Fruit fly (Drosophila melanogaster) whole organism, embryonic: ENCODE results near the gene tbrd-1.

Source experiments
- Adf1 ChIP-seq: fragments of 200-800 bp; sonication (Bioruptor generic); IDR thresholded peaks from 2 replicates; pipeline ENCODE4 v1.3.6; 2022; ENCODE audit warnings: missing biosample characterization, missing genetic modification characterization
- C15 ChIP-seq: fragments of 200-800 bp; sonication (Bioruptor generic); IDR thresholded peaks from 3 replicates; pipeline ENCODE4 v1.3.6; 2022; ENCODE audit warnings: missing biosample characterization, missing genetic modification characterization
- CG11398 ChIP-seq: fragments of 200-800 bp; sonication (Bioruptor generic); optimal IDR thresholded peaks from 2 replicates; lab custom pipeline; 2016; ENCODE audit warnings: missing biosample characterization, missing genetic modification characterization
- CG11456 ChIP-seq: fragments of 200-800 bp; sonication (Bioruptor generic); IDR thresholded peaks from 3 replicates; pipeline ENCODE4 v1.3.6; 2022; ENCODE audit warnings: missing biosample characterization, missing genetic modification characterization
- CG12155 ChIP-seq: fragments of 200-800 bp; sonication (Bioruptor generic); optimal IDR thresholded peaks from 3 replicates; lab custom pipeline; 2016; ENCODE audit warnings: missing biosample characterization, missing genetic modification characterization
- CG13296 ChIP-seq: fragments of 200-800 bp; sonication (Bioruptor generic); optimal IDR thresholded peaks from 3 replicates; lab custom pipeline; 2018; ENCODE audit warnings: missing biosample characterization, mild to moderate bottlenecking, missing genetic modification characterization
- CG13424 ChIP-seq: fragments of 200-800 bp; sonication (Bioruptor generic); optimal IDR thresholded peaks from 2 replicates; lab custom pipeline; 2019; ENCODE audit warnings: missing biosample characterization, mild to moderate bottlenecking, missing genetic modification characterization, moderate library complexity
- CG13894 ChIP-seq: fragments of 200-800 bp; sonication (Bioruptor generic); optimal IDR thresholded peaks from 3 replicates; lab custom pipeline; 2018; ENCODE audit warnings: missing biosample characterization, mild to moderate bottlenecking, missing genetic modification characterization, moderate library complexity
- CG18476 ChIP-seq: fragments of 200-800 bp; sonication (Bioruptor generic); optimal IDR thresholded peaks from 2 replicates; lab custom pipeline; 2016; ENCODE audit warnings: missing biosample characterization, mild to moderate bottlenecking, missing genetic modification characterization
- CG18599 ChIP-seq: fragments of 200-800 bp; sonication (Bioruptor generic); optimal IDR thresholded peaks from 3 replicates; lab custom pipeline; 2017; ENCODE audit warnings: missing biosample characterization, missing genetic modification characterization, mild to moderate bottlenecking, moderate library complexity, missing genetic modification reagents
- CG3281 ChIP-seq: fragments of 200-800 bp; sonication (Bioruptor generic); optimal IDR thresholded peaks from 3 replicates; lab custom pipeline; 2017; ENCODE audit warnings: missing biosample characterization, mild to moderate bottlenecking, missing genetic modification characterization
- CG34224 ChIP-seq: fragments of 200-800 bp; sonication (Bioruptor generic); IDR thresholded peaks from 3 replicates; pipeline ENCODE4 v1.3.6; 2022; ENCODE audit warnings: missing biosample characterization, missing genetic modification characterization; ENCODE audit not compliant: partially characterized antibody
- CG34376 ChIP-seq: fragments of 200-800 bp; sonication (Bioruptor generic); optimal IDR thresholded peaks from 2 replicates; lab custom pipeline; 2018; ENCODE audit warnings: missing biosample characterization, mild to moderate bottlenecking, missing genetic modification characterization
- CG6765 ChIP-seq: fragments of 200-800 bp; sonication (Bioruptor generic); optimal IDR thresholded peaks from 3 replicates; lab custom pipeline; 2017; ENCODE audit warnings: missing biosample characterization, mild to moderate bottlenecking, missing genetic modification characterization
- CG6854 ChIP-seq: fragments of 200-800 bp; sonication (Bioruptor generic); optimal IDR thresholded peaks from 3 replicates; lab custom pipeline; 2017; ENCODE audit warnings: missing biosample characterization, mild to moderate bottlenecking, missing genetic modification characterization
- CG7786 ChIP-seq: fragments of 200-800 bp; sonication (Bioruptor generic); optimal IDR thresholded peaks from 2 replicates; lab custom pipeline; 2016; ENCODE audit warnings: missing biosample characterization, missing genetic modification characterization
- CG8290 ChIP-seq, 3 experiments: fragments of 200-800 bp; sonication (Bioruptor generic); optimal IDR thresholded peaks; 2 replicates each; lab custom pipeline; 2016 to 2019; ENCODE audit warnings: missing biosample characterization in 3 of 3, missing genetic modification characterization in 3 of 3, mild to moderate bottlenecking in 2 of 3, moderate library complexity in 1 of 3
- CrebB ChIP-seq: fragments of 200-800 bp; sonication (Bioruptor generic); optimal IDR thresholded peaks from 3 replicates; lab custom pipeline; 2018; ENCODE audit warnings: missing biosample characterization, mild to moderate bottlenecking, missing genetic modification characterization
- Dad ChIP-seq: fragments of 200-800 bp; sonication (Bioruptor generic); optimal IDR thresholded peaks from 3 replicates; lab custom pipeline; 2016; ENCODE audit warnings: missing biosample characterization, missing genetic modification characterization
- Dek ChIP-seq: fragments of 200-800 bp; sonication (Bioruptor generic); optimal IDR thresholded peaks from 3 replicates; lab custom pipeline; 2019; ENCODE audit warnings: missing biosample characterization, mild to moderate bottlenecking, missing genetic modification characterization, moderate library complexity
- Eip74EF ChIP-seq, 2 experiments: fragments of 200-800 bp in 1 of 2; fragments of >200 bp in 1 of 2; sonication (Bioruptor generic) in 1 of 2; optimal IDR thresholded peaks; 2 replicates each; lab custom pipeline; 2017 to 2019; ENCODE audit warnings: missing biosample characterization in 2 of 2, missing genetic modification characterization in 2 of 2, mild to moderate bottlenecking in 1 of 2, moderate library complexity in 1 of 2
- Hand ChIP-seq: fragments of 200-800 bp; sonication (Bioruptor generic); optimal IDR thresholded peaks from 2 replicates; lab custom pipeline; 2017; ENCODE audit warnings: mild to moderate bottlenecking, missing biosample characterization, missing genetic modification reagents, missing genetic modification characterization
- HmgD ChIP-seq: fragments of 200-800 bp; sonication (Bioruptor generic); optimal IDR thresholded peaks from 3 replicates; lab custom pipeline; 2016; ENCODE audit warnings: missing biosample characterization, missing genetic modification characterization
- HmgZ ChIP-seq: fragments of 200-800 bp; sonication (Bioruptor generic); optimal IDR thresholded peaks from 2 replicates; lab custom pipeline; 2018; ENCODE audit warnings: missing biosample characterization, mild to moderate bottlenecking, missing genetic modification characterization
- Lim3 ChIP-seq: fragments of 200-800 bp; sonication (Bioruptor generic); IDR thresholded peaks from 2 replicates; pipeline ENCODE4 v1.3.6; 2022; ENCODE audit warnings: missing biosample characterization, missing genetic modification characterization
- Pdp1 ChIP-seq, 2 experiments: fragments of 200-800 bp; sonication (Bioruptor generic); optimal IDR thresholded peaks; 3 replicates each; lab custom pipeline; 2016; ENCODE audit warnings: missing biosample characterization in 2 of 2, missing genetic modification characterization in 2 of 2, mild to moderate bottlenecking in 1 of 2, moderate library complexity in 1 of 2
- Sox100B ChIP-seq: fragments of 200-800 bp; sonication (Bioruptor generic); optimal IDR thresholded peaks from 3 replicates; lab custom pipeline; 2018; ENCODE audit warnings: missing biosample characterization, mild to moderate bottlenecking, missing genetic modification characterization
- al ChIP-seq: fragments of 200-800 bp; sonication (Bioruptor generic); IDR thresholded peaks from 2 replicates; pipeline ENCODE4 v1.3.6; 2022; ENCODE audit warnings: missing biosample characterization, missing genetic modification characterization
- br ChIP-seq: fragments of >200 bp; optimal IDR thresholded peaks from 2 replicates; lab custom pipeline; 2017
- bsh ChIP-seq, 2 experiments: fragments of 200-800 bp; sonication (Bioruptor generic); optimal IDR thresholded peaks; 2 replicates each; lab custom pipeline; 2017 to 2018; ENCODE audit warnings: mild to moderate bottlenecking in 2 of 2, missing biosample characterization in 2 of 2, missing genetic modification characterization in 2 of 2, moderate library complexity in 1 of 2
- ci ChIP-seq: fragments of 200-800 bp; sonication (Bioruptor generic); IDR thresholded peaks from 3 replicates; pipeline ENCODE4 v1.3.6; 2022; ENCODE audit warnings: missing biosample characterization, missing genetic modification characterization
- crc ChIP-seq: fragments of 200-800 bp; sonication (Bioruptor generic); optimal IDR thresholded peaks from 2 replicates; lab custom pipeline; 2016; ENCODE audit warnings: missing biosample characterization, missing genetic modification characterization
- ewg ChIP-seq: fragments of 200-800 bp; sonication (Bioruptor generic); optimal IDR thresholded peaks from 3 replicates; lab custom pipeline; 2017; ENCODE audit warnings: mild to moderate bottlenecking, missing biosample characterization, missing genetic modification reagents, missing genetic modification characterization
- eyg ChIP-seq: fragments of 200-800 bp; sonication (Bioruptor generic); optimal IDR thresholded peaks from 3 replicates; lab custom pipeline; 2016; ENCODE audit warnings: missing biosample characterization, missing genetic modification characterization
- grau ChIP-seq: fragments of 200-800 bp; optimal IDR thresholded peaks from 3 replicates; lab custom pipeline; 2019; ENCODE audit warnings: missing biosample characterization, mild to moderate bottlenecking, missing genetic modification characterization, moderate library complexity
- grn ChIP-seq: fragments of 200-800 bp; sonication (Bioruptor generic); optimal IDR thresholded peaks from 3 replicates; lab custom pipeline; 2017; ENCODE audit warnings: missing biosample characterization, missing genetic modification characterization
- pfk ChIP-seq: fragments of 200-800 bp; sonication (Bioruptor generic); optimal IDR thresholded peaks from 2 replicates; lab custom pipeline; 2018; ENCODE audit warnings: missing biosample characterization, mild to moderate bottlenecking, missing genetic modification characterization, moderate library complexity
- psq ChIP-seq: fragments of 200-800 bp; sonication (Bioruptor generic); optimal IDR thresholded peaks from 2 replicates; lab custom pipeline; 2017; ENCODE audit warnings: missing biosample characterization, missing genetic modification characterization
- rib ChIP-seq: fragments of 200-800 bp; sonication (Bioruptor generic); IDR thresholded peaks from 2 replicates; pipeline ENCODE4 v1.3.6; 2022; ENCODE audit warnings: missing biosample characterization, missing genetic modification characterization
- sim ChIP-seq: fragments of 200-800 bp; sonication (Bioruptor generic); IDR thresholded peaks from 2 replicates; pipeline ENCODE4 v1.3.6; 2022; ENCODE audit warnings: missing biosample characterization, missing genetic modification characterization
- slbo ChIP-seq: fragments of 200-800 bp; sonication (Bioruptor generic); IDR thresholded peaks from 2 replicates; pipeline ENCODE4 v1.3.6; 2022; ENCODE audit warnings: missing biosample characterization, missing genetic modification characterization
- so ChIP-seq: fragments of 200-800 bp; sonication (Bioruptor generic); IDR thresholded peaks from 3 replicates; pipeline ENCODE4 v1.3.6; 2022; ENCODE audit warnings: missing biosample characterization, missing genetic modification characterization
- sr ChIP-seq: fragments of 200-800 bp; sonication (Bioruptor generic); IDR thresholded peaks from 3 replicates; pipeline ENCODE4 v1.3.6; 2022; ENCODE audit warnings: missing biosample characterization, missing genetic modification characterization
- tna ChIP-seq: fragments of 200-800 bp; sonication (Bioruptor generic); IDR thresholded peaks from 2 replicates; pipeline ENCODE4 v1.3.6; 2022; ENCODE audit warnings: missing biosample characterization, missing genetic modification characterization; ENCODE audit not compliant: partially characterized antibody
- vfl ChIP-seq: fragments of 200-800 bp; sonication (Bioruptor generic); optimal IDR thresholded peaks from 2 replicates; lab custom pipeline; 2016; ENCODE audit warnings: missing biosample characterization, missing genetic modification characterization
- vvl ChIP-seq: fragments of 200-800 bp; sonication (Bioruptor generic); IDR thresholded peaks from 2 replicates; pipeline ENCODE4 v1.3.6; 2022; ENCODE audit warnings: missing biosample characterization, missing genetic modification characterization
- wor ChIP-seq: fragments of 200-800 bp; sonication (Bioruptor generic); IDR thresholded peaks from 2 replicates; pipeline ENCODE4 v1.3.6; 2022; ENCODE audit warnings: missing biosample characterization, missing genetic modification characterization

tbrd-1 gene

DNA sequence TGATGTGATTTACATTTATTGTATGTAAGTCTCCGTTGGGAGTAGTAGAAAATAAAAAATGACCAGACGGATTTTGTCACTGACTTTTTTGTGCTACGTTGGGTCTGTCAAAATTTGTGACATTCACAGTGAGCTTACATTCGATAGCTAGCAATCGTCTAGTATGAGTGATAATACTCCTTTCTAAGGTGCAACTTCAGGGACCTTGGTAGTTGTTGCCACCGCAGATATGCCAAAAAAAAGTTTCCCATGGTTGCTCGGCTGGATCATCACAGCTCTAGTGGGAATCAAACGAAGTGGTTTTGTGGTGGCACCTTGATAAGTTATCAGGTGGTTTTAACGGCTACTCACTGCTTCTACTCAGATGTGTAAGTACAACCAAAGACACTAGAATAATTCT lies at the start of gene tbrd-1:
Gene tbrd-1 (minus strand): TSS at position 101 of the 400 bp plus-strand sequence.
- TF ChIP-seq grn (GFP tag; lab: Kevin White, UChicago), result no peak
- no peak for TF ChIP-seq al
- TF ChIP-seq Sox100B (GFP tag; lab: Kevin White, UChicago), result no peak
- no peak for TF ChIP-seq wor (GFP tag; lab: Robert Waterston, UW)
- TF ChIP-seq Lim3 (GFP tag; lab: Robert Waterston, UW), result no peak

DNA sequence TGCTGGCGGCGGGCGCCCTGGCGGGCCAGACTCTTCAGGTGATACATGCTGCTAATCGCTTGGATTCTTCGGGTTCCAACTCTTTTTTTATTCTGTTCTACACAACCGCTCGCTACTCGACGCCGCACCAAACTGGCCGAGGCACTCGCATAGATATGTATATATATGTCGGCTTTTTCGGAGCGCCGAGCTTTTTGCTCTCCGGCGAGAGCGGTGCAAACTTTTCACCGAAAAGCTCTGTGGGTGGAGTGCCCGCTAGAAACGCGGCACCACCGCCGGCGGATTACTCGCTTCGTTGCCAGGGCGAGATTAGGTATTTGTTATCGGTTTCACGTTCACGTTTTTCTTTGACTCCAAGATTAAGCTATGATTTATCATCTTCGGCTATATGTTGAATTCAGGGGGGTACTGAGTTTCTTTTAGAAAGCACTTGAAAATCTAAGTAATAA lies 49.6 kb upstream of the tbrd-1 start, which contains the start of gene Gdh:
Gene Gdh (minus strand): TSS at position 137 of the 449 bp plus-strand sequence.
- TF ChIP-seq br (lab: Kevin White, UChicago) (no peak), so (peak; percentile 46; the same call in 2 of the 3 replicates), CG12155 (GFP tag; lab: Kevin White, UChicago) (peak; percentile 99), grn (GFP tag; lab: Kevin White, UChicago) (peak; percentile 58), CG6854 (GFP tag; lab: Kevin White, UChicago) (peak; percentile 53), slbo (0 out of 2 replicates have a peak, but pooled peaks have one; percentile 43), rib (GFP tag; lab: Robert Waterston, UW) (0 out of 2 replicates have a peak, but pooled peaks have one; percentile 49), CG7786 (GFP tag; lab: Kevin White, UChicago) (no peak), vfl (GFP tag; lab: Kevin White, UChicago) (no peak), CG13296 (GFP tag; lab: Kevin White, UChicago) (peak; percentile 51), sim (peak; percentile 34; the same call in 1 of the 2 replicates), Adf1 (GFP tag; lab: Robert Waterston, UW) (peak; percentile 69; the same call in 1 of the 2 replicates), crc (GFP tag; lab: Kevin White, UChicago) (no peak), HmgD (GFP tag; lab: Kevin White, UChicago) (no peak), CG13424 (tag; lab: Kevin White, UChicago) (peak; percentile 5), CG3281 (peak; percentile 54), sr (GFP tag; lab: Robert Waterston, UW) (0 out of 3 replicates have a peak, but pooled peaks have one; percentile 19), Dad (no peak), CG34224 (peak; percentile 54; the same call in 1 of the 3 replicates), CG6765 (GFP tag; lab: Kevin White, UChicago) (peak; percentile 21), eyg (GFP tag; lab: Kevin White, UChicago) (no peak), bsh (GFP tag; optimal IDR thresholded peaks at IDR 0.05; lab: Kevin White, UChicago) (peak in 1 of 2 experiments; percentile 30), CG18599 (GFP tag; lab: Kevin White, UChicago) (peak; percentile 55), psq (GFP tag; lab: Kevin White, UChicago) (no peak), Pdp1 (GFP tag; optimal IDR thresholded peaks at IDR 0.05; lab: Kevin White, UChicago) (peak in 1 of 2 experiments; percentile 23), pfk (GFP tag; lab: Kevin White, UChicago) (peak; percentile 38), Dek (no peak), CG34376 (GFP tag; lab: Kevin White, UChicago) (peak; percentile 89), Hand (GFP tag; lab: Kevin White, UChicago) (peak; percentile 65), CG13894 (tag; lab: Kevin White, UChicago) (peak; percentile 43), CG8290 (GFP tag; optimal IDR thresholded peaks at IDR 0.05; lab: Kevin White, UChicago) (no peak), CG8290 (tag; optimal IDR thresholded peaks at IDR 0.05; lab: Kevin White, UChicago) (peak in 1 of 2 experiments; percentile 58), vvl (GFP tag; lab: Robert Waterston, UW) (peak; percentile 65), CG11456 (no peak), Eip74EF (GFP tag; optimal IDR thresholded peaks at IDR 0.05; lab: Kevin White, UChicago) (peak in 1 of 2 experiments; percentile 30), grau (tag; lab: Kevin White, UChicago) (peak; percentile 12), CG11398 (GFP tag; lab: Kevin White, UChicago) (no peak), CrebB (tag; lab: Kevin White, UChicago) (peak; percentile 41), HmgZ (peak; percentile 64), tna (GFP tag; lab: Robert Waterston, UW) (peak; percentile 65; the same call in 1 of the 2 replicates), ci (GFP tag; lab: Robert Waterston, UW) (peak; percentile 76), C15 (GFP tag; lab: Robert Waterston, UW) (0 out of 3 replicates have a peak, but pooled peaks have one; percentile 40), ewg (GFP tag; lab: Kevin White, UChicago) (no peak), CG18476 (no peak)
